Fruit fly (Drosophila melanogaster) whole organism, embryonic: Measurements from ENCODE around the gene Cyp4d21.

Source experiments
- CG3407 ChIP-seq: fragments of 200-800 bp; sonication (Bioruptor generic); optimal IDR thresholded peaks from 2 replicates; lab custom pipeline; 2018; ENCODE audit warnings: missing biosample characterization, mild to moderate bottlenecking, missing genetic modification characterization
- CG4617 ChIP-seq: fragments of 200-800 bp; sonication (Bioruptor generic); optimal IDR thresholded peaks from 3 replicates; lab custom pipeline; 2016; ENCODE audit warnings: missing biosample characterization, missing genetic modification characterization, borderline replicate concordance
- CG8478 ChIP-seq: fragments of >200 bp; optimal IDR thresholded peaks from 2 replicates; lab custom pipeline; 2018
- CG9437 ChIP-seq: fragments of 200-800 bp; sonication (Bioruptor generic); optimal IDR thresholded peaks from 2 replicates; lab custom pipeline; 2018; ENCODE audit warnings: missing biosample characterization, mild to moderate bottlenecking, missing genetic modification characterization
- ERR ChIP-seq: fragments of 200-800 bp; sonication (Bioruptor generic); optimal IDR thresholded peaks from 2 replicates; lab custom pipeline; 2016; ENCODE audit warnings: missing biosample characterization, missing genetic modification characterization
- Neu2 ChIP-seq: fragments of 200-800 bp; sonication (Bioruptor generic); optimal IDR thresholded peaks from 3 replicates; lab custom pipeline; 2016; ENCODE audit warnings: missing biosample characterization, missing genetic modification characterization, borderline replicate concordance
- Taf1 ChIP-seq: fragments of 200-800 bp; sonication (Bioruptor generic); IDR thresholded peaks from 2 replicates; pipeline ENCODE4 v1.3.6; 2022; ENCODE audit warnings: missing biosample characterization, missing genetic modification characterization
- Tbp ChIP-seq: fragments of >200 bp; optimal IDR thresholded peaks from 2 replicates; lab custom pipeline; 2018; ENCODE audit warnings: missing biosample characterization, missing genetic modification characterization
- Usf ChIP-seq: fragments of 200-800 bp; sonication (Bioruptor generic); optimal IDR thresholded peaks from 2 replicates; lab custom pipeline; 2017; ENCODE audit warnings: missing genotype, missing biosample characterization, missing genetic modification characterization
- amos ChIP-seq: fragments of 200-800 bp; sonication (Bioruptor generic); IDR thresholded peaks from 2 replicates; pipeline ENCODE4 v1.3.6; 2022; ENCODE audit warnings: missing biosample characterization, missing genetic modification characterization; ENCODE audit not compliant: partially characterized antibody
- cas ChIP-seq: fragments of 200-800 bp; sonication (Bioruptor generic); IDR thresholded peaks from 2 replicates; pipeline ENCODE4 v1.3.6; 2022; ENCODE audit warnings: missing biosample characterization, missing genetic modification characterization
- h ChIP-seq: fragments of >200 bp; optimal IDR thresholded peaks from 2 replicates; lab custom pipeline; 2017
- jigr1 ChIP-seq: fragments of 200-800 bp; sonication (Bioruptor generic); IDR thresholded peaks from 3 replicates; pipeline ENCODE4 v1.3.6; 2022; ENCODE audit warnings: missing biosample characterization, missing genetic modification characterization
- shn ChIP-seq: fragments of 200-800 bp; sonication (Bioruptor generic); optimal IDR thresholded peaks from 3 replicates; lab custom pipeline; 2016; ENCODE audit warnings: missing biosample characterization, missing genetic modification characterization

DNA sequence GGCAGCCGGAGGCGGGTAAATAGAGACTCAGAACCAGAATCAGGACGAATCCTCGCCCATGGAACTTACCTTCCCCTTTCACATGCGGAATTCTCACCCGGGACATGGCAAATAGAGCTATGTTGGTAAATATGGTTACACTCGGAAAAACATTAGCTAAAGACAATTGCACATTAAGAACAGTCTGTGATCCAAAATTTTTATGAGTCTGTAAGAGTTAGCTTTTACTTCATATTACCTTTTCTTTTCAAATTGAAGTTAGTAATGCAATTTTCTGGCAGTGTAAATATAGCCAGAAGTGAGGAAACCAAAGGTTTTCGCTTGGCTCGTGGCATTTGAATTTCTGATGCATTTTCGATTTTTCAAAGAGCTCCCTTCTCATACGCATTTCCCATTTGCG is 29.8 kb downstream of the Cyp4d21 start:
- no peak for TF ChIP-seq cas (GFP tag; lab: Robert Waterston, UW)
- no peak for TF ChIP-seq amos (GFP tag; lab: Robert Waterston, UW)
- no peak for TF ChIP-seq Taf1 (GFP tag; lab: Robert Waterston, UW)
- no peak for TF ChIP-seq CG3407 (GFP tag; lab: Kevin White, UChicago)
- TF ChIP-seq h (lab: Kevin White, UChicago) = no peak
- no peak for TF ChIP-seq Neu2 (GFP tag; lab: Kevin White, UChicago)
- no peak for TF ChIP-seq jigr1 (GFP tag; lab: Robert Waterston, UW)
- TF ChIP-seq CG8478 (lab: Kevin White, UChicago) = no peak
- no peak for TF ChIP-seq shn (GFP tag; lab: Kevin White, UChicago)
- TF ChIP-seq ERR = no peak
- no peak for TF ChIP-seq Usf
- TF ChIP-seq CG4617 (GFP tag; lab: Kevin White, UChicago) = no peak
- no peak for TF ChIP-seq Tbp
- TF ChIP-seq CG9437 (GFP tag; lab: Kevin White, UChicago) = no peak
